Worm (Caenorhabditis elegans): Measurements from ENCODE around the gene F59B10.3.

The F59B10.3 gene

ce11 chrII:10547311-10547710, 37.0 kb downstream of the F59B10.3 start (continued):
- TF ChIP-seq gei-17 (GFP tag; optimal IDR thresholded peaks at IDR 0.05) (no peak), dox-1 (GFP tag; IDR thresholded peaks at IDR 0.05) (peak; percentile 49), ztf-28 (GFP tag; IDR thresholded peaks at IDR 0.05) (peak; percentile 66; the same call in 1 of the 2 replicates), sptf-2 (GFP tag; optimal IDR thresholded peaks at IDR 0.05) (no peak), F55B11.4 (tag; optimal IDR thresholded peaks at IDR 0.05; ENCODE audit: borderline replicate concordance, insufficient read depth) (no peak), madf-8 (GFP tag; conservative IDR thresholded peaks at IDR 0.05) (no peak), nfya-2 (GFP tag; IDR thresholded peaks at IDR 0.05) (no peak), ztf-3 (GFP tag; optimal IDR thresholded peaks at IDR 0.05) (peak; percentile 35), lsy-27 (tag; optimal IDR thresholded peaks at IDR 0.05; ENCODE audit: borderline replicate concordance, insufficient read depth) (no peak), C06A6.2 (GFP tag; conservative IDR thresholded peaks at IDR 0.05) (peak; percentile 64), sdz-38 (tag; optimal IDR thresholded peaks at IDR 0.05) (no peak), ztf-25 (GFP tag; IDR thresholded peaks at IDR 0.05) (no peak), lin-35 (GFP tag; optimal IDR thresholded peaks at IDR 0.05) (no peak), nhr-90 (tag; optimal IDR thresholded peaks at IDR 0.05) (no peak), C17E4.6 (GFP tag; IDR thresholded peaks at IDR 0.05) (peak; percentile 6; the same call in 1 of the 2 replicates), ceh-91 (GFP tag; IDR thresholded peaks at IDR 0.05) (no peak), snpc-3.4 (tag; optimal IDR thresholded peaks at IDR 0.05) (no peak), lin-40 (tag; optimal IDR thresholded peaks at IDR 0.05) (no peak), rpc-1 (optimal IDR thresholded peaks at IDR 0.05) (no peak), rpc-1 (tag; optimal IDR thresholded peaks at IDR 0.05) (no peak), lag-1 (GFP tag; IDR thresholded peaks at IDR 0.05) (no peak), ztf-18 (tag; optimal IDR thresholded peaks at IDR 0.05) (no peak), hlh-12 (tag; optimal IDR thresholded peaks at IDR 0.05) (no peak), ama-1 (optimal IDR thresholded peaks at IDR 0.05) (peak; percentile 62), ama-1 (GFP tag; optimal IDR thresholded peaks at IDR 0.05) (no peak), T07F8.4 (tag; optimal IDR thresholded peaks at IDR 0.05) (peak; percentile 6), ccch-3 (GFP tag; optimal IDR thresholded peaks at IDR 0.05) (no peak), fkh-3 (tag; optimal IDR thresholded peaks at IDR 0.05) (peak; percentile 62), madf-3 (GFP tag; IDR thresholded peaks at IDR 0.05) (no peak), lsl-1 (GFP tag; optimal IDR thresholded peaks at IDR 0.05) (no peak), ceh-27 (GFP tag; optimal IDR thresholded peaks at IDR 0.05) (no peak), hmg-1.2 (GFP tag; IDR thresholded peaks at IDR 0.05) (peak; percentile 21; the same call in 1 of the 2 replicates), snpc-4 (GFP tag; optimal IDR thresholded peaks at IDR 0.05) (no peak), snpc-4 (tag; optimal IDR thresholded peaks at IDR 0.05) (no peak), tbp1 (GFP tag; optimal IDR thresholded peaks at IDR 0.05) (no peak), snpc-1.1 (tag; optimal IDR thresholded peaks at IDR 0.05; ENCODE audit: insufficient read depth) (no peak), ceh-40 (GFP tag; IDR thresholded peaks at IDR 0.05) (no peak), efl-1 (GFP tag; optimal IDR thresholded peaks at IDR 0.05) (no peak), pha-4 (tag; optimal IDR thresholded peaks at IDR 0.05) (no peak), atf-7 (tag; optimal IDR thresholded peaks at IDR 0.05) (peak; percentile 77), attf-5 (GFP tag; optimal IDR thresholded peaks at IDR 0.05) (peak; percentile 30), mes-4 (tag; optimal IDR thresholded peaks at IDR 0.05) (no peak), ekl-4 (GFP tag; IDR thresholded peaks at IDR 0.05) (peak; percentile 50; the same call in 1 of the 2 replicates), dpl-1 (GFP tag; optimal IDR thresholded peaks at IDR 0.05) (no peak), let-526 (GFP tag; IDR thresholded peaks at IDR 0.05) (0 out of 2 replicates have a peak, but pooled peaks have one; percentile 52), athp-1 (tag; optimal IDR thresholded peaks at IDR 0.05) (peak; percentile 17)
